Worm (Caenorhabditis elegans) whole organism, young adult: ENCODE results near the gene nhr-126.
A peak's percentile ranks its signal among the peaks of the same experiment; 100 is the strongest.

Experiments used
- B0019.2 ChIP-seq: fragments of 200-800 bp; sonication (Bioruptor generic); conservative IDR thresholded peaks from 2 replicates; pipeline ENCODE4 v1.3.6; 2022; ENCODE audit warnings: missing genetic modification reagents, missing genetic modification characterization, missing compliant biosample characterization
- F33H1.4 ChIP-seq: fragments of 200-800 bp; sonication (Bioruptor generic); IDR thresholded peaks from 2 replicates; pipeline ENCODE4 v1.3.6; 2022; ENCODE audit warnings: missing genetic modification reagents, missing genetic modification characterization, missing compliant biosample characterization
- F57C9.4 ChIP-seq: sonication (generic microtip); optimal IDR thresholded peaks from 2 replicates; lab custom pipeline; 2017; ENCODE audit warnings: mild to moderate bottlenecking, missing genetic modification characterization, missing compliant biosample characterization
- Y95B8A.8 ChIP-seq: fragments of 200-800 bp; sonication (Bioruptor generic); IDR thresholded peaks from 2 replicates; pipeline ENCODE4 v1.3.6; 2022; ENCODE audit warnings: missing genetic modification reagents, missing genetic modification characterization, missing compliant biosample characterization
- athp-1 ChIP-seq: sonication (generic microtip); optimal IDR thresholded peaks from 2 replicates; lab custom pipeline; 2017; ENCODE audit warnings: mild to moderate bottlenecking, missing genetic modification characterization, missing compliant biosample characterization
- attf-3 ChIP-seq: fragments of 200-800 bp; sonication (Bioruptor generic); conservative IDR thresholded peaks from 2 replicates; pipeline ENCODE4 v1.3.6; 2022; ENCODE audit warnings: missing genetic modification reagents, missing genetic modification characterization, missing compliant biosample characterization
- bed-1 ChIP-seq: fragments of 200-800 bp; sonication (Bioruptor generic); IDR thresholded peaks from 2 replicates; pipeline ENCODE4 v1.3.6; 2022; ENCODE audit warnings: missing genetic modification reagents, missing genetic modification characterization, missing compliant biosample characterization
- ceh-27 ChIP-seq: fragments of 200-800 bp; sonication (Bioruptor generic); optimal IDR thresholded peaks from 2 replicates; lab custom pipeline; 2018; ENCODE audit warnings: mild to moderate bottlenecking, missing genetic modification characterization, moderate library complexity, missing compliant biosample characterization
- ceh-58 ChIP-seq: fragments of 200-800 bp; sonication (Bioruptor generic); IDR thresholded peaks from 2 replicates; pipeline ENCODE4 v1.3.6; 2022; ENCODE audit warnings: missing genetic modification characterization, missing compliant biosample characterization
- ceh-91 ChIP-seq: fragments of 200-800 bp; sonication (Bioruptor generic); IDR thresholded peaks from 2 replicates; pipeline ENCODE4 v1.3.6; 2022; ENCODE audit warnings: missing genetic modification reagents, missing genetic modification characterization, missing compliant biosample characterization
- dpff-1 ChIP-seq: sonication (generic microtip); optimal IDR thresholded peaks from 2 replicates; lab custom pipeline; 2017; ENCODE audit warnings: mild to moderate bottlenecking, missing genetic modification characterization, missing compliant biosample characterization
- egl-18 ChIP-seq: fragments of 200-800 bp; sonication (Bioruptor generic); IDR thresholded peaks from 2 replicates; pipeline ENCODE4 v1.3.6; 2022; ENCODE audit warnings: missing genetic modification reagents, missing genetic modification characterization, missing compliant biosample characterization
- egl-44 ChIP-seq: fragments of 200-800 bp; sonication (Bioruptor generic); IDR thresholded peaks from 2 replicates; pipeline ENCODE4 v1.3.6; 2022; ENCODE audit warnings: missing genetic modification reagents, missing genetic modification characterization, missing compliant biosample characterization
- egrh-3 ChIP-seq: fragments of 200-800 bp; sonication (Bioruptor generic); IDR thresholded peaks from 2 replicates; pipeline ENCODE4 v1.3.6; 2022; ENCODE audit warnings: missing genetic modification reagents, missing genetic modification characterization, missing compliant biosample characterization
- ekl-4 ChIP-seq: fragments of 200-800 bp; sonication (Bioruptor generic); IDR thresholded peaks from 2 replicates; pipeline ENCODE4 v1.3.6; 2022; ENCODE audit warnings: missing genetic modification reagents, missing genetic modification characterization, missing compliant biosample characterization
- fkh-3 ChIP-seq: sonication (generic microtip); optimal IDR thresholded peaks from 2 replicates; lab custom pipeline; 2016; ENCODE audit warnings: mild to moderate bottlenecking, missing genetic modification characterization, missing compliant biosample characterization
- let-526 ChIP-seq: fragments of 200-800 bp; sonication (Bioruptor generic); IDR thresholded peaks from 2 replicates; pipeline ENCODE4 v1.3.6; 2022; ENCODE audit warnings: missing genetic modification reagents, missing genetic modification characterization, missing compliant biosample characterization
- let-607 ChIP-seq, 2 experiments: fragments of 200-800 bp in 1 of 2; sonication (Bioruptor generic) in 1 of 2; sonication (generic microtip) in 1 of 2; optimal IDR thresholded peaks; 2 replicates each; lab custom pipeline; 2016 to 2018; ENCODE audit warnings: mild to moderate bottlenecking in 2 of 2, missing compliant biosample characterization in 2 of 2, missing genetic modification characterization in 2 of 2, moderate library complexity in 2 of 2, missing genotype in 1 of 2
- lin-26 ChIP-seq: fragments of 200-800 bp; sonication (Bioruptor generic); IDR thresholded peaks from 2 replicates; pipeline ENCODE4 v1.3.6; 2022; ENCODE audit warnings: missing genetic modification reagents, missing genetic modification characterization, missing compliant biosample characterization
- madf-3 ChIP-seq: fragments of 200-800 bp; sonication (Bioruptor generic); IDR thresholded peaks from 2 replicates; pipeline ENCODE4 v1.3.6; 2022; ENCODE audit warnings: missing genetic modification reagents, missing genetic modification characterization, missing compliant biosample characterization
- madf-6 ChIP-seq: fragments of 200-800 bp; sonication (Bioruptor generic); IDR thresholded peaks from 2 replicates; pipeline ENCODE4 v1.3.6; 2022; ENCODE audit warnings: missing genetic modification reagents, missing genetic modification characterization, missing compliant biosample characterization
- mel-28 ChIP-seq: sonication (generic microtip); optimal IDR thresholded peaks from 2 replicates; lab custom pipeline; 2016; ENCODE audit warnings: borderline replicate concordance, mild to moderate bottlenecking, missing genetic modification characterization, missing compliant biosample characterization
- nfya-2 ChIP-seq: fragments of 200-800 bp; sonication (Bioruptor generic); IDR thresholded peaks from 2 replicates; pipeline ENCODE4 v1.3.6; 2022; ENCODE audit warnings: missing genetic modification reagents, missing genetic modification characterization, missing compliant biosample characterization
- nhr-80 ChIP-seq: sonication (generic microtip); optimal IDR thresholded peaks from 2 replicates; lab custom pipeline; 2016; ENCODE audit warnings: missing genetic modification characterization, missing compliant biosample characterization
- nhr-90 ChIP-seq: sonication (generic microtip); optimal IDR thresholded peaks from 2 replicates; lab custom pipeline; 2016; ENCODE audit warnings: missing genotype, mild to moderate bottlenecking, missing genetic modification characterization, missing compliant biosample characterization
- pha-4 ChIP-seq: fragments of 150-350 bp; sonication (generic microtip); optimal IDR thresholded peaks from 2 replicates; lab custom pipeline; 2014; ENCODE audit warnings: missing biosample characterization, missing genetic modification reagents, missing genetic modification characterization
- rec-8 ChIP-seq, 2 experiments: sonication (generic microtip); optimal IDR thresholded peaks; 2 replicates each; lab custom pipeline; 2016; ENCODE audit warnings: mild to moderate bottlenecking in 2 of 2, missing genetic modification characterization in 2 of 2, missing genetic modification reagents in 2 of 2, missing genotype in 2 of 2, missing biosample characterization in 1 of 2, missing compliant biosample characterization in 1 of 2, moderate library complexity in 1 of 2
- repo-1 ChIP-seq: sonication (generic microtip); optimal IDR thresholded peaks from 2 replicates; lab custom pipeline; 2017; ENCODE audit warnings: mild to moderate bottlenecking, missing genetic modification characterization, missing compliant biosample characterization
- sdz-38 ChIP-seq: sonication (generic microtip); optimal IDR thresholded peaks from 2 replicates; lab custom pipeline; 2016; ENCODE audit warnings: missing genotype, missing genetic modification characterization, missing compliant biosample characterization
- somi-1 ChIP-seq: fragments of 200-800 bp; sonication (Bioruptor generic); optimal IDR thresholded peaks from 2 replicates; lab custom pipeline; 2018; ENCODE audit warnings: mild to moderate bottlenecking, missing genetic modification characterization, missing compliant biosample characterization
- tbx-9 ChIP-seq: sonication (generic microtip); optimal IDR thresholded peaks from 2 replicates; lab custom pipeline; 2016; ENCODE audit warnings: borderline replicate concordance, missing genetic modification characterization, inconsistent platforms, missing compliant biosample characterization
- zfh-2 ChIP-seq: fragments of 200-800 bp; sonication (Bioruptor generic); conservative IDR thresholded peaks from 2 replicates; pipeline ENCODE4 v1.3.6; 2022; ENCODE audit warnings: missing genetic modification reagents, missing genetic modification characterization, missing compliant biosample characterization
- ztf-22 ChIP-seq: fragments of 200-800 bp; sonication (Bioruptor generic); optimal IDR thresholded peaks from 2 replicates; lab custom pipeline; 2018; ENCODE audit warnings: mild to moderate bottlenecking, missing genetic modification characterization, moderate library complexity, missing compliant biosample characterization
- ztf-3 ChIP-seq: fragments of 200-800 bp; sonication (Bioruptor generic); optimal IDR thresholded peaks from 2 replicates; lab custom pipeline; 2018; ENCODE audit warnings: mild to moderate bottlenecking, missing genetic modification characterization, missing compliant biosample characterization

nhr-126 gene

DNA sequence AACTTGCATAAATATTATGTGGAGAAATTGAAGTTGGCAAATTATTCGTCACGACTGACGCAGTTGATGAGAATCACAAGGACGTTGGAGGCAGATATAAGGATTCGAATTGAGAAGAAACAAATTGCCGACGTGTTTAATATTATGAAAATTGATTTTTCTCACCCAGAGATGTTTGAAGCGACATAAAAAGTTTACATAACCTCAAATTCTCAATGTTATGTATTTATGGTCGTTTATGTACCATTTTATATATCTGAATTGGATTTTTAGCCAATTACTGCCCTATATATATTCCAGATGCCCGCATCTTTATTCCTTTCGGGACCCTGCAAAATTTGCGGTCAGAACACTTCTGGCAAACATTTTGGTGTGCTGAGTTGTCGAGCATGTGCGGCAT lies at the start of gene nhr-126:
Gene nhr-126 (plus strand): TSS at position 301 of the 400 bp plus-strand sequence.
- TF ChIP-seq ceh-91 (GFP tag; lab: Robert Waterston, UW) (no peak), attf-3 (no peak), mel-28 (tag; lab: Kevin White, UChicago) (no peak), Y95B8A.8 (GFP tag; lab: Robert Waterston, UW) (no peak), B0019.2 (no peak), ekl-4 (GFP tag; lab: Robert Waterston, UW) (no peak), bed-1 (GFP tag; lab: Robert Waterston, UW) (no peak), ztf-22 (no peak), ceh-27 (no peak), zfh-2 (no peak), madf-6 (no peak)

DNA sequence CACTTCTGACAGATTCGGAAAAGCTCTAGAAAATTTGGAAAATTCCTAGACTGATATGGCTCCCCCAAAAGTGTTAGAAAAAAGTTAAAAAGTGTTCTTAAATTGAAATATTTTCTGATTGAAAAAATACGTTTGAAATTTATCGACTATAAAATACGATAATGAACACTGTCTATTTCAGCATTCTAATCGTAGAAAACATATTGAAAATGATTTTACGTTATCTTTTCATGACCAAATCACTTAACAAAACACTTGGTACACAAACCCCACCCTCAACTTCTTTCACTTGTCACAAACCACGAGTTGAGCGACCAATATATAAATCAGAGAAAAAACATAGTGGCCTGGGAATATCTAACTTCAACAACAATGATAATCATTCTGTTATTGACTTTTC lies 49.7 kb upstream of the nhr-126 start, which contains the start of gene cyp-33C1:
Gene cyp-33C1 (plus strand): TSS at position 301 of the 400 bp plus-strand sequence.
- no peak for TF ChIP-seq sdz-38 (tag; lab: Kevin White, UChicago)
- no peak for TF ChIP-seq ztf-3 (GFP tag; lab: Kevin White, UChicago)
- no peak for TF ChIP-seq somi-1
- no peak for TF ChIP-seq madf-3 (GFP tag; lab: Robert Waterston, UW)
- TF ChIP-seq ceh-58 (GFP tag; lab: Robert Waterston, UW) = no peak
- no peak for TF ChIP-seq let-607 (tag; optimal IDR thresholded peaks at IDR 0.05; lab: Kevin White, UChicago)
- TF ChIP-seq repo-1 (tag; lab: Kevin White, UChicago) = no peak

DNA sequence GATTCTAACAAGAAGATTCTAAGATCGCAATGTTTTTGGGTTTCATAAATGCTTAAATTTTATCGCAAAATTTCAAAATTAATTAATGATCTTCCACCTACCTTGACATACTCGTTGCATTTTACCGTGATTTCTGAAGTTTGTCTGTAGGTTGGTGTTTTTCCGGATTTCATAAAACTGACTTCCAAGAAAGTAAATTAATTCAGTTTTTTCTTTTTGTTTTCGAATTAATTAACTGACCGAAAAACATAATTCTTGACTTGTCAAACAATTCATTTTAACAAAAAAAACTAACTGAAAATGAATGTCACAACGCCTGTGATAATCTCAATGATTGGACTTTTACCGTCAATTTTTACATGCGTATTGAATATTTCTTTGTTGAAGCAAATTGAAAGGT lies 47.1 kb upstream of the nhr-126 start, which contains the start of gene srbc-16:
Gene srbc-16 (plus strand): TSS at position 301 of the 400 bp plus-strand sequence.
- TF ChIP-seq sdz-38 (tag; lab: Kevin White, UChicago) (no peak), dpff-1 (no peak), F33H1.4 (GFP tag; lab: Robert Waterston, UW) (no peak), tbx-9 (no peak), athp-1 (no peak), zfh-2 (no peak), fkh-3 (tag; lab: Kevin White, UChicago) (no peak), nhr-90 (tag; lab: Kevin White, UChicago) (no peak), rec-8 (tag; optimal IDR thresholded peaks at IDR 0.05; lab: Kevin White, UChicago) (no peak), ekl-4 (GFP tag; lab: Robert Waterston, UW) (no peak), egl-18 (GFP tag; lab: Robert Waterston, UW) (no peak), nhr-80 (tag; lab: Kevin White, UChicago) (no peak), lin-26 (no peak), egrh-3 (GFP tag; lab: Robert Waterston, UW) (no peak), nfya-2 (GFP tag; lab: Robert Waterston, UW) (no peak), bed-1 (GFP tag; lab: Robert Waterston, UW) (no peak), pha-4 (tag; lab: Kevin White, UChicago) (no peak), mel-28 (tag; lab: Kevin White, UChicago) (no peak), egl-44 (no peak)
- TF ChIP-seq, all 124 proteins: peak for 0

DNA sequence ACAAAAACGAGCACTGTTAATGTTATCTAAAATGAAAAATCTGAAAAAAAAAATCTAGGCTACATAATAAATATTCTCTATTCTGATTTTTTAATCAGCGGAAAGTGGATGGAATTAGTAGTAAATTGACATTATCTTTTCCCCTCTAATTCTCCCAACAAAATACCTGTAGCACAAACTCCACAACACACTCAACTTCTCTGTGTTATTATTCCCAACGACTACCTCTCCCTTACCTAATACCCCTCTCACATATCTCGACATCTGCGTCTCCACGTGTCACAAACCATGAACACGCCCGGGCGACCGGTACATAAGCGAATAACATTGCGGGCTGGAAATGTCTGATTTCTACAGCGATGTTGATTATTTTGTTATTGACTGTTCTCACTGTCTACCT lies 45.7 kb upstream of the nhr-126 start, which contains the start of gene cyp-33C2:
Gene cyp-33C2 (plus strand): TSS at position 327 of the 400 bp plus-strand sequence.
- peak; percentile 28; the same call in 1 of the 2 replicates for TF ChIP-seq let-526 (GFP tag; lab: Robert Waterston, UW)
- TF ChIP-seq nhr-80 (tag; lab: Kevin White, UChicago) = peak; percentile 51
- no peak for TF ChIP-seq ceh-91 (GFP tag; lab: Robert Waterston, UW)
- TF ChIP-seq F57C9.4 (tag; lab: Kevin White, UChicago) = no peak
- TF ChIP-seq, all 124 proteins: peak for 2
